Worm (Caenorhabditis elegans): ENCODE data around the gene Y82E9BR.6.
A peak's percentile ranks its signal among the peaks of the same experiment; 100 is the strongest.
"Not testable (repeated sequence)": the region's sequence is repeated elsewhere in the genome, so short reads cannot be mapped to it uniquely, and the experiment has no call there.

Gene Y82E9BR.6

DNA sequence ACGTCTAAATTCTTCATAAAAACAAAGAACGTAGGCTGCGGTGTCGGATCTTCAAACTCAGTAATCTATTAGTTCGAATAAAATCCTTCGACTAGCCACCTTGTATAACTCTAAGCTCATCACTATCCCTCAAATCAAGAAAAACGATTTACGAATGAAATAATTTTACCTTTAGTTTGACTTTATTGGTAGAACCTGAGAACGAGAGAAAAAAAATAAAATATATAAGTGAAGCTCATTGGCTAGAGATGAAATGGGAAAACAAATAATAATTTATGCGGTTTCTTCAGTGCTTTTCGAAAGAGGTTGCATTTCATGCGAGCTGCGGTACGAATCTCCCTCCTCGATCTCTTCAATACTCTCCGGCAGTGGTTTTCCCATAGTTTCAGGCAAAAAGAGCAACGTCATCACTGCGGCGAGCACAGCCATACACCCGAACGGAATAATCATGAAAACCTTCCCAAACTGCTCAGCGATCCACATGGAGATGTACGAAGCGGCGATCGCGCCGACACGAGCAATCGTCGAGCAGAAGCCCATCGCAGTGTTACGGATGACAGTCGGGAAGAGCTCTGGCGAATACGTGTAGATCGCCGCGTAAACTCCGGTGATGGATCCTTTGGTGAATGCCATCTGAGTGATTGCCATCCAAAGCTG, 38.8 kb downstream of the Y82E9BR.6 start (continued):
- TF ChIP-seq skn-1 (tag; optimal IDR thresholded peaks at IDR 0.05), result no peak
- peak; percentile 35 for TF ChIP-seq nhr-11 (tag; optimal IDR thresholded peaks at IDR 0.05)
- TF ChIP-seq ets-5 (GFP tag; IDR thresholded peaks at IDR 0.05), result no peak
- TF ChIP-seq C04F5.9 (tag; optimal IDR thresholded peaks at IDR 0.05), result peak; percentile 28
- TF ChIP-seq efl-1 (optimal IDR thresholded peaks at IDR 0.05), result peak; percentile 10 to 13
- TF ChIP-seq efl-1 (GFP tag; optimal IDR thresholded peaks at IDR 0.05 in 1 of 2), result peak in 1 of 2 experiments; percentile 92
- TF ChIP-seq ceh-63 (GFP tag; optimal IDR thresholded peaks at IDR 0.05), result no peak
- TF ChIP-seq vab-15 (tag; optimal IDR thresholded peaks at IDR 0.05), result no peak
- TF ChIP-seq zip-4 (GFP tag; optimal IDR thresholded peaks at IDR 0.05), result peak; percentile 33
- TF ChIP-seq nhr-12 (tag; optimal IDR thresholded peaks at IDR 0.05), result no peak
- no peak for TF ChIP-seq snpc-4 (tag; optimal IDR thresholded peaks at IDR 0.05)

DNA sequence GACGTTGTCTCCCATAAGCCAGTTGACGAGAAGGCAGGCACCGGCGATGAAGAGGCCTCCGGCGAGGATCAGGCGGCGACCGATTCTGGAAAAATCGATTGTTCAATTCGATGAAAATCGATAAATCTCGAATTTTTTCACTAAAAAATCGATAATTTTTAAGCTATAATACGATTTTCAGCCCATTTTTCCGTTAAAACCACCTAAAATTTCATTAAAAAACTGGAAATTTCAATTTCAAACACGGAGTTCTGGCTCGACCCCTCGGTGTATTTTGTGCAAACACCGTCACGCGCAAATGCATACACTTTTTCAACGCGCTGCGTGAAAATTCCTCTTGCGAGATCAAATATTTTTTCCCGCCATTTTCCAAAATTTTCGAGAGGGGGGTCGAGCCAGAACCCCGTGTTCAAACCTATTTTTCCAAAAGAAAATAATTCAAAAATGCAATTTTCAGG, 39.4 kb downstream of the Y82E9BR.6 start:
- TF ChIP-seq efl-1 (optimal IDR thresholded peaks at IDR 0.05), result peak in 1 of 2 experiments; percentile 12
- not testable (repeated sequence) for TF ChIP-seq efl-1 (GFP tag; optimal IDR thresholded peaks at IDR 0.05 in 1 of 2)

DNA sequence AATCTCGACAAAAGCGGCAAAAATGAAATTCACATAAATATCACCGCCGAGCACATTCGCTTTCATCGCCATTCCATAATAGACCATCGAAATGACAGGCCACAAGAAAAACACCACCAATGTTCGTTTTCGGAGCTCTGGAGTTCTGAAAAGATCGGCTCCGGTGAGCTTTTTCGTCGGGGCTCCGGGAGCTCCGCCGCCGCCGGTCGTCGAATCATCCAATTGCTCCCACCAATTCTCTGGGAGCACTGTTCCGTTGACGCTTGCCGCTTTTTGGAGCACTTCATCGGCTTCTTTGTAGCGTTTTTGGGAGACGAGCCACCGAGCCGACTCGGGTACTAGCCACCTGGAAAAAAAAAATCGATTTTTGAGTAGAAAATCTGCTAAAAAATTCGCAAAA, 40.4 kb downstream of the Y82E9BR.6 start:
- TF ChIP-seq efl-1 (optimal IDR thresholded peaks at IDR 0.05) (no peak), efl-1 (GFP tag; optimal IDR thresholded peaks at IDR 0.05 in 1 of 2) (no peak)

DNA sequence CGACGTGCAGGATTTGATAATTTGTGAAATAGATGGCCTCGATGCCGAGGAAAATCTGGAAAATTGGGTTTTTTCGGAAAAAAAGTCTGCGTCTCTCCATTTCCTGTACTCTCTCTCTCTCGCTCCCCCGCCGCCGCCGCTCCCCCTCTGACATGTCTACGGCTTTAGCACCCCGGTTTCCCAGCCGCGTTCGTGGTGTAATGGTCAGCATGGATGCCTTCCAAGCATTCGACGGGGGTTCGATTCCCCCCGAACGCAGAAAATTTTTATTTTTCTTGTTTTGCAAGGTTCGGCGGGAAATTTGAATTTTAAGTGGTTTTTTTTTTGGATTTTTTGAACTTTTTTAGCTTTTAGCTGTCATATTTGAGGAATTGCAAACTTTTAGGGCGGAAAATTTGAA, 43.3 kb downstream of the Y82E9BR.6 start:
- TF ChIP-seq ztf-4 (tag; optimal IDR thresholded peaks at IDR 0.05), result no peak
- peak; percentile 51 for TF ChIP-seq unc-86 (tag; optimal IDR thresholded peaks at IDR 0.05)
- TF ChIP-seq unc-30 (tag; optimal IDR thresholded peaks at IDR 0.05), result no peak
- TF ChIP-seq nhr-12 (tag; optimal IDR thresholded peaks at IDR 0.05), result no peak
- TF ChIP-seq egl-13 (tag; optimal IDR thresholded peaks at IDR 0.05), result peak; percentile 33
- peak; percentile 82 for TF ChIP-seq snu-23 (GFP tag; optimal IDR thresholded peaks at IDR 0.05)
- TF ChIP-seq lir-3 (tag; optimal IDR thresholded peaks at IDR 0.05; ENCODE audit: poor library complexity), result no peak
- TF ChIP-seq egl-27 (tag; optimal IDR thresholded peaks at IDR 0.05), result no peak
- TF ChIP-seq swsn-7 (tag; optimal IDR thresholded peaks at IDR 0.05), result peak; percentile 69
- no peak for TF ChIP-seq pqm-1 (tag; optimal IDR thresholded peaks at IDR 0.05)
- peak; percentile 19 for TF ChIP-seq aly-2 (tag; optimal IDR thresholded peaks at IDR 0.05)
- TF ChIP-seq mef-2 (tag; optimal IDR thresholded peaks at IDR 0.05), result no peak
- TF ChIP-seq zag-1 (tag; optimal IDR thresholded peaks at IDR 0.05), result no peak
- peak; percentile 50 for TF ChIP-seq xbp-1 (tag; optimal IDR thresholded peaks at IDR 0.05)
- TF ChIP-seq ceh-90 (tag; optimal IDR thresholded peaks at IDR 0.05), result no peak
- TF ChIP-seq Y116A8C.19 (tag; optimal IDR thresholded peaks at IDR 0.05; ENCODE audit: borderline replicate concordance), result no peak
- TF ChIP-seq ces-1 (GFP tag; optimal IDR thresholded peaks at IDR 0.05), result no peak
- TF ChIP-seq snpc-4 (tag; optimal IDR thresholded peaks at IDR 0.05), result peak; percentile 17
- peak; percentile 47; the same call in 1 of the 2 replicates for TF ChIP-seq unc-98 (GFP tag; IDR thresholded peaks at IDR 0.05)
- peak; percentile 1 for TF ChIP-seq nhr-237 (tag; optimal IDR thresholded peaks at IDR 0.05)
- TF ChIP-seq lin-14 (GFP tag; optimal IDR thresholded peaks at IDR 0.05), result peak; percentile 58
- TF ChIP-seq grh-1 (GFP tag; IDR thresholded peaks at IDR 0.05), result peak; percentile 41; the same call in 1 of the 2 replicates
- no peak for TF ChIP-seq blmp-1 (tag; optimal IDR thresholded peaks at IDR 0.05)
- TF ChIP-seq unc-130 (tag; optimal IDR thresholded peaks at IDR 0.05), result peak; percentile 44
- TF ChIP-seq fos-1 (tag; optimal IDR thresholded peaks at IDR 0.05), result no peak
- no peak for TF ChIP-seq hpl-2 (GFP tag; optimal IDR thresholded peaks at IDR 0.05)
- TF ChIP-seq C16A3.4 (tag; optimal IDR thresholded peaks at IDR 0.05), result peak; percentile 34
- TF ChIP-seq vab-15 (tag; optimal IDR thresholded peaks at IDR 0.05), result no peak
- TF ChIP-seq F16B12.6 (tag; optimal IDR thresholded peaks at IDR 0.05), result peak; percentile 34
- TF ChIP-seq dsc-1 (tag; optimal IDR thresholded peaks at IDR 0.05), result peak; percentile 77
- TF ChIP-seq sptf-1 (tag; optimal IDR thresholded peaks at IDR 0.05), result no peak
- no peak for TF ChIP-seq rnt-1 (tag; optimal IDR thresholded peaks at IDR 0.05)
- peak; percentile 49 for TF ChIP-seq tbx-2 (tag; optimal IDR thresholded peaks at IDR 0.05)
- TF ChIP-seq elt-3 (tag; optimal IDR thresholded peaks at IDR 0.05), result peak in 2 of 6 experiments; percentile 9 to 11
- TF ChIP-seq ets-5 (GFP tag; IDR thresholded peaks at IDR 0.05), result no peak
- TF ChIP-seq pax-3 (tag; optimal IDR thresholded peaks at IDR 0.05), result no peak
- peak in 1 of 2 experiments; percentile 57 for TF ChIP-seq mdl-1 (tag; optimal IDR thresholded peaks at IDR 0.05)
- TF ChIP-seq efl-1 (optimal IDR thresholded peaks at IDR 0.05), result peak; percentile 48 to 63
- peak; percentile 72 to 95 for TF ChIP-seq efl-1 (GFP tag; optimal IDR thresholded peaks at IDR 0.05 in 1 of 2)
- TF ChIP-seq zip-4 (GFP tag; optimal IDR thresholded peaks at IDR 0.05), result peak; percentile 54
- TF ChIP-seq lin-35 (GFP tag; optimal IDR thresholded peaks at IDR 0.05), result peak; percentile 59 to 74
